Worm (Caenorhabditis elegans) whole organism, L2 larva: Measurements from ENCODE around the gene F10E9.7.

Experiments used
- ZK546.5 ChIP-seq: sonication (generic microtip); optimal IDR thresholded peaks from 2 replicates; lab custom pipeline; 2017; ENCODE audit warnings: missing biosample characterization, missing genetic modification characterization
- blmp-1 ChIP-seq: sonication (generic microtip); optimal IDR thresholded peaks from 2 replicates; lab custom pipeline; 2017; ENCODE audit warnings: missing genetic modification characterization, mild to moderate bottlenecking, missing compliant biosample characterization, antibody characterized with exemption, moderate library complexity; ENCODE audit not compliant: insufficient read depth
- fos-1 ChIP-seq: fragments of 150-350 bp; optimal IDR thresholded peaks from 2 replicates; lab custom pipeline; 2014; ENCODE audit warnings: missing biosample characterization, missing genetic modification characterization
- lin-13 ChIP-seq: fragments of 150-350 bp; optimal IDR thresholded peaks from 2 replicates; lab custom pipeline; 2014; ENCODE audit warnings: missing biosample characterization, missing genetic modification reagents, missing genetic modification characterization
- lin-39 ChIP-seq: fragments of 150-350 bp; optimal IDR thresholded peaks from 2 replicates; lab custom pipeline; 2014; ENCODE audit warnings: missing biosample characterization, missing genetic modification reagents, missing genetic modification characterization
- mab-5 ChIP-seq: fragments of 150-350 bp; optimal IDR thresholded peaks from 2 replicates; lab custom pipeline; 2014; ENCODE audit warnings: missing biosample characterization, missing genetic modification characterization
- nhr-11 ChIP-seq: fragments of 150-350 bp; optimal IDR thresholded peaks from 2 replicates; lab custom pipeline; 2014; ENCODE audit warnings: missing biosample characterization, missing genetic modification characterization
- nhr-129 ChIP-seq: fragments of 150-350 bp; optimal IDR thresholded peaks from 2 replicates; lab custom pipeline; 2014; ENCODE audit warnings: missing biosample characterization, missing genetic modification characterization
- nhr-23 ChIP-seq: fragments of 150-350 bp; optimal IDR thresholded peaks from 2 replicates; lab custom pipeline; 2014; ENCODE audit warnings: missing biosample characterization, missing genetic modification reagents, missing genetic modification characterization
- sem-4 ChIP-seq: fragments of 150-350 bp; optimal IDR thresholded peaks from 2 replicates; lab custom pipeline; 2014; ENCODE audit warnings: missing biosample characterization, missing genetic modification reagents, missing genetic modification characterization

DNA sequence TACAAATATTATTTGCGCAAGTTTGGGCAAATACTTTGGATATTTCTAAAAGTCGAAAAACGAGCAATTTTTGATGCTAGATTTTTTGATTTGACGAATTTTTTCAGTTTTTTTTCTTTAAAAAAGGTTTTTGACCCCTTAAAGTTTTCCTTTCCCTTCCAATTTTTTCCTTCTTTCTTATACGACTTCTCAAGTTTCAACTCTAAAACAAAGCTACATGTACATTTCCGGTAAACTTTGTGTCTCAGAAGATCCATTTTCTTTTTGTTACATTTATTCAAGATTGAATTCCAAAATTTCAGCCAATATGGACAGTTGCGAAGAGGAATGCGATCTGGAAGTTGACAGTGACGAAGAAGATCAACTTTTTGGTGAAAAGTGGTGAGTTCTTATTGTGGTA is 28.4 kb downstream of the F10E9.7 start, which contains the start of gene mig-10:
- no peak for TF ChIP-seq nhr-11 (tag; lab: Kevin White, UChicago)
- no peak for TF ChIP-seq nhr-129 (tag; lab: Kevin White, UChicago)
- TF ChIP-seq blmp-1 (tag; lab: Kevin White, UChicago) = no peak
- no peak for TF ChIP-seq sem-4 (tag; lab: Kevin White, UChicago)
- no peak for TF ChIP-seq lin-39 (tag; lab: Kevin White, UChicago)
- TF ChIP-seq nhr-23 = no peak
- no peak for TF ChIP-seq mab-5 (tag; lab: Kevin White, UChicago)
- no peak for TF ChIP-seq ZK546.5 (tag; lab: Kevin White, UChicago)
- TF ChIP-seq lin-13 (GFP tag; lab: Kevin White, UChicago) = no peak
- no peak for TF ChIP-seq fos-1 (tag; lab: Kevin White, UChicago)
